Worm (Caenorhabditis elegans) whole organism, L2 larva: ENCODE measurements around the gene hmg-12.

Experiments
- F13H6.1 ChIP-seq: sonication (generic microtip); optimal IDR thresholded peaks from 2 replicates; lab custom pipeline; 2016; ENCODE audit warnings: missing genetic modification characterization, missing compliant biosample characterization
- R02D3.7 ChIP-seq: fragments of 150-350 bp; optimal IDR thresholded peaks from 2 replicates; lab custom pipeline; 2014; ENCODE audit warnings: missing biosample characterization, missing genetic modification characterization
- alr-1 ChIP-seq: fragments of 150-350 bp; optimal IDR thresholded peaks from 2 replicates; lab custom pipeline; 2014; ENCODE audit warnings: missing biosample characterization, missing genetic modification characterization
- aly-2 ChIP-seq: fragments of 150-350 bp; optimal IDR thresholded peaks from 2 replicates; lab custom pipeline; 2014; ENCODE audit warnings: missing biosample characterization, missing genetic modification characterization
- ama-1 ChIP-seq: fragments of 150-350 bp; optimal IDR thresholded peaks from 2 replicates; lab custom pipeline; 2018; ENCODE audit warnings: inconsistent platforms
- blmp-1 ChIP-seq: sonication (generic microtip); optimal IDR thresholded peaks from 2 replicates; lab custom pipeline; 2017; ENCODE audit warnings: missing genetic modification characterization, mild to moderate bottlenecking, missing compliant biosample characterization, antibody characterized with exemption, moderate library complexity; ENCODE audit not compliant: insufficient read depth
- ceh-16 ChIP-seq: fragments of 150-350 bp; optimal IDR thresholded peaks from 2 replicates; lab custom pipeline; 2014; ENCODE audit warnings: missing biosample characterization, missing genetic modification characterization
- crh-2 ChIP-seq: sonication (generic microtip); optimal IDR thresholded peaks from 2 replicates; lab custom pipeline; 2017; ENCODE audit warnings: missing biosample characterization, missing genetic modification characterization
- dmd-4 ChIP-seq: sonication (generic microtip); optimal IDR thresholded peaks from 2 replicates; lab custom pipeline; 2017; ENCODE audit warnings: missing biosample characterization, missing genetic modification characterization
- egl-27 ChIP-seq: sonication (generic microtip); optimal IDR thresholded peaks from 3 replicates; lab custom pipeline; 2017; ENCODE audit warnings: missing biosample characterization, missing genetic modification reagents, missing genetic modification characterization
- elt-3 ChIP-seq: sonication (generic microtip); optimal IDR thresholded peaks from 2 replicates; lab custom pipeline; 2017; ENCODE audit warnings: missing biosample characterization, missing genetic modification characterization
- fos-1 ChIP-seq: fragments of 150-350 bp; optimal IDR thresholded peaks from 2 replicates; lab custom pipeline; 2014; ENCODE audit warnings: missing biosample characterization, missing genetic modification characterization
- lin-13 ChIP-seq: fragments of 150-350 bp; optimal IDR thresholded peaks from 2 replicates; lab custom pipeline; 2014; ENCODE audit warnings: missing biosample characterization, missing genetic modification reagents, missing genetic modification characterization
- lin-39 ChIP-seq: fragments of 150-350 bp; optimal IDR thresholded peaks from 2 replicates; lab custom pipeline; 2014; ENCODE audit warnings: missing biosample characterization, missing genetic modification reagents, missing genetic modification characterization
- mdl-1 ChIP-seq, 2 experiments: fragments of 150-350 bp in 1 of 2; sonication (generic microtip) in 1 of 2; optimal IDR thresholded peaks; 2 replicates each; lab custom pipeline; 2017; ENCODE audit warnings: missing biosample characterization in 2 of 2, missing genetic modification characterization in 2 of 2
- nhr-10 ChIP-seq: sonication (generic microtip); optimal IDR thresholded peaks from 2 replicates; lab custom pipeline; 2017; ENCODE audit warnings: missing biosample characterization, missing genetic modification characterization
- nhr-12 ChIP-seq: fragments of 150-350 bp; optimal IDR thresholded peaks from 2 replicates; lab custom pipeline; 2014; ENCODE audit warnings: missing biosample characterization, missing genetic modification characterization
- nhr-129 ChIP-seq: fragments of 150-350 bp; optimal IDR thresholded peaks from 2 replicates; lab custom pipeline; 2014; ENCODE audit warnings: missing biosample characterization, missing genetic modification characterization
- nhr-21 ChIP-seq: fragments of 150-350 bp; optimal IDR thresholded peaks from 2 replicates; lab custom pipeline; 2014; ENCODE audit warnings: missing biosample characterization, missing genetic modification characterization
- nhr-23 ChIP-seq: fragments of 150-350 bp; optimal IDR thresholded peaks from 2 replicates; lab custom pipeline; 2014; ENCODE audit warnings: missing biosample characterization, missing genetic modification reagents, missing genetic modification characterization
- nhr-237 ChIP-seq: fragments of 150-350 bp; optimal IDR thresholded peaks from 2 replicates; lab custom pipeline; 2014; ENCODE audit warnings: missing biosample characterization, missing genetic modification characterization
- nhr-25 ChIP-seq: fragments of 150-350 bp; sonication (generic microtip); optimal IDR thresholded peaks from 3 replicates; lab custom pipeline; 2014; ENCODE audit warnings: missing biosample characterization, missing genetic modification characterization
- nhr-77 ChIP-seq: fragments of 150-350 bp; optimal IDR thresholded peaks from 2 replicates; lab custom pipeline; 2014; ENCODE audit warnings: missing biosample characterization, missing genetic modification characterization
- peb-1 ChIP-seq: fragments of 150-350 bp; optimal IDR thresholded peaks from 2 replicates; lab custom pipeline; 2014; ENCODE audit warnings: missing biosample characterization, missing genetic modification characterization
- sem-4 ChIP-seq: fragments of 150-350 bp; optimal IDR thresholded peaks from 2 replicates; lab custom pipeline; 2014; ENCODE audit warnings: missing biosample characterization, missing genetic modification reagents, missing genetic modification characterization
- skn-1 ChIP-seq: sonication (generic microtip); optimal IDR thresholded peaks from 2 replicates; lab custom pipeline; 2017; ENCODE audit warnings: missing biosample characterization, missing genetic modification characterization
- sma-3 ChIP-seq: sonication (generic microtip); optimal IDR thresholded peaks from 2 replicates; lab custom pipeline; 2016; ENCODE audit warnings: missing genetic modification reagents, missing genetic modification characterization, missing compliant biosample characterization
- snpc-4 ChIP-seq: fragments of 150-350 bp; optimal IDR thresholded peaks from 2 replicates; lab custom pipeline; 2014; ENCODE audit warnings: missing biosample characterization, missing genetic modification characterization
- unc-39 ChIP-seq: fragments of 150-350 bp; optimal IDR thresholded peaks from 2 replicates; lab custom pipeline; 2014; ENCODE audit warnings: missing biosample characterization, missing genetic modification characterization
- unc-62 ChIP-seq: fragments of 150-350 bp; optimal IDR thresholded peaks from 2 replicates; lab custom pipeline; 2014; ENCODE audit warnings: missing biosample characterization, missing genetic modification reagents, missing genetic modification characterization
- ztf-4 ChIP-seq: fragments of 150-350 bp; optimal IDR thresholded peaks from 2 replicates; lab custom pipeline; 2014; ENCODE audit warnings: missing biosample characterization, missing genetic modification characterization

Gene hmg-12

DNA sequence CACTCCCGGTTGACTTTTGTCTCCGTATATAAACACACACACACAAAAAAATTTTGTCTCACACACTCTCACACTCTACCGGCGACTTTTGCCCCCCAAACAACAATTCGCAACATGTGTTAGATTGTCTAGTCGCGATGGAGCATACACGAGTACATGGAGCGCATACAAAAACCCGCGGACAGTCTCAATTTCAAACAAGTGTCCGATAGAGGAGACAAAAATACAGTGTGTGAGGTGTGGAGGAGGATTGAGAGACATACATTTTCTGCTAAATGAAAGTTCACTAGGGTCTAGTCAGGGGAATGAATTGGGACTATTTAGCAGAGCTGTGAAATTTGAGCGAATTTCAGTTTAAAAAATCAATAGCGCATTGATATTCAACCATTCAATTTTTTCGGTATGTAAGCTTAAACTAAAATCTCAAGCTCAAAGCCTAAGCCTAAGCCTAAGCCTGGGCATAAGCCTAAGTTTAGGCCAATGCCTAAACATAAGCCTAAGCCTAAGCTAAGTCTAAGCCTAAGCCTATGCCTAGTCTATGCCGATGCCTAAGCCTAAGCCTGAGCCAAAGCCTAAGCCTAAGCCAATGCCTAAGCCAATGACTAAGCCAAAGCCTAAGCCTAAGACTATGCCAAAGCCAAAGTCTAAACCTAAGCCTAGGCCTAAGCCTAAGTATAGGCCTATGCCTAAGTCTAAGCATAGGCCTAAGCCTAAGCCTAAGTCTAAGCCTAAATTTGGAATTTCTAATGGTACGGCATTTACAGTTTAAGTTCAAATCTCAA lies 6.6 kb downstream of the hmg-12 start:
- TF ChIP-seq lin-39 (tag; lab: Kevin White, UChicago), result no peak
- TF ChIP-seq elt-3 (tag; lab: Kevin White, UChicago), result no peak
- TF ChIP-seq nhr-12 (tag; lab: Kevin White, UChicago), result no peak
- TF ChIP-seq crh-2, result no peak
- TF ChIP-seq peb-1, result no peak
- TF ChIP-seq egl-27 (tag; lab: Kevin White, UChicago), result no peak
- TF ChIP-seq snpc-4 (tag; lab: Kevin White, UChicago), result no peak
- no peak for TF ChIP-seq nhr-237 (tag; lab: Kevin White, UChicago)
- no peak for TF ChIP-seq nhr-129 (tag; lab: Kevin White, UChicago)
- TF ChIP-seq dmd-4 (tag; lab: Kevin White, UChicago), result no peak
- TF ChIP-seq skn-1, result no peak
- TF ChIP-seq unc-39 (tag; lab: Kevin White, UChicago), result no peak
- no peak for TF ChIP-seq fos-1
- TF ChIP-seq nhr-77, result no peak
- no peak for TF ChIP-seq mdl-1 (tag; optimal IDR thresholded peaks at IDR 0.05; lab: Kevin White, UChicago)

DNA sequence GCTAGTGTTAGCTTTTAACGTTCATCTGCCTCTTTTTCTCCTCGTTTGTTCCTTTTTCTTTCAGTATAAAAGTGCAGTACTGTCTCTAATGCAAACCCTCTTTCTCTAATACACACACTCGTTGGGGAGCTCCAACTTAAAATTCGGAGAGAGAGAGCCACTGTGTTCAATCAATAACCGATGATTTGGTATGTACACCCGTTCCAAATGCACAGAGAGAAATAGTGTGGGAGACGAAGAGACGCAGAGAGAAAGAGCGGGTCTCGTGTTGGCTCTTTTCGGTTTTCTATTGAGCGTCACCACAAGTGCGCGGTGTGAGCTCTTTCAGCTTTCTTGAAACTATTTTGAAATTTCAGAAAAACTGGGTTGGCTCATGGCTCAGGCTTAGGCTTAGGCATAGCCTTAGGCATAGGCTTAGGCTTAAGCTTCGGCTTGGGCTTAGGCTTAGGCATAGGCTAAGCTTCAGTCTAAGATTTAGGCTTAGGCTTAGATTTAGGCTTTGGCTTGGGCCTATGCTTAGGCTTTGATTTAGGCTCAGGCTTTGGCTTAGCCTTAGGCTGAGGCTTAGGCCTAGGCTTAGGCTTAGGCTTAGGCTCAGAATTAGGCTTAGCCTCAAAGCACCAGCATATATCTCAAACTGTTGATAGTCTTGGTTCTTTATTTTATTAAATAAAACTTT lies 7.4 kb downstream of the hmg-12 start:
- TF ChIP-seq nhr-77, result no peak

DNA sequence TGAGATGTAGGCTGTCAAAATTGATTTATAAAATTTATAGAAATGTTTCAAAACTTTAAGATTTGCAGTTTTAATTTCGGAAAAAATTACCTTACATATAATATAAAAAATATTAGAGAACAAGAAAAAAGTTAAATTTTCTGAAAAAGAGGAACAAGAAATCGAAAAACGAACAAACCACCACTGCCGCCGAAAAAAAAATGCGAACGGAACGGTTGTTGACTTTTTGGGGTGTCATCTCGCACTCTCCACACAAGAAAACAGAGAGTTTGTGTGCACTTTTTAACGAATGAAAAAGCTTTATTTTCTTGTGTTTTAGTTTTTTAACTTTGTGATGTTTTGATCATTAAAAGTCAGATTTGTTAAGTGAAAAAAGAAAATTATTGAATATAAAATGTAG lies 8.9 kb downstream of the hmg-12 start:
- TF ChIP-seq nhr-10 (tag; lab: Kevin White, UChicago), result no peak
- no peak for TF ChIP-seq egl-27 (tag; lab: Kevin White, UChicago)
- TF ChIP-seq mdl-1 (tag; optimal IDR thresholded peaks at IDR 0.05; lab: Kevin White, UChicago), result no peak
- TF ChIP-seq crh-2, result no peak
- TF ChIP-seq ztf-4, result no peak
- no peak for TF ChIP-seq nhr-77
- TF ChIP-seq aly-2 (tag; lab: Kevin White, UChicago), result no peak
- TF ChIP-seq alr-1 (tag; lab: Kevin White, UChicago), result no peak
- no peak for TF ChIP-seq lin-13
- TF ChIP-seq R02D3.7 (tag; lab: Kevin White, UChicago), result no peak
- no peak for TF ChIP-seq ceh-16 (tag; lab: Kevin White, UChicago)
- TF ChIP-seq unc-62 (GFP tag; lab: Kevin White, UChicago), result no peak
- no peak for TF ChIP-seq dmd-4 (tag; lab: Kevin White, UChicago)
- TF ChIP-seq, all 48 proteins: peak for 0

DNA sequence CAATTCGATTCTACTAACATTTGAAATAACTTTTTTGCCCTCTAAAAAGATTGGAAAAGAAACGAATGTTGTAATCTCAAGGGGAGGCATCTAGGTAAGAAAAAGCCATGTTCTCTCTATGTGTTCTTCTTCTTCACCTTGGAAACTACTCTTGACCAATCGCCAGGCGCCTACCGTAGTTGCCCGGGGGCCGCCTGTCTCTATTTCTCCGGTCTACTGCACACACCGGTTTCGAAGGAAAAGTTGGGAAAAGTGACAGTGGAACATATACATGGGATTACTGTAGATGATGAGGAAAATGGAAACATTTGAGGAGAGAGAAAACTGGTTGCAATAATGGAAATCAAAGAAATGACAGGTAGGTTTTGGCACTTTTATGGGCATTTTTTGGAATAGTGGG lies 10.2 kb downstream of the hmg-12 start:
- no peak for TF ChIP-seq sma-3 (GFP tag; lab: Kevin White, UChicago)
- TF ChIP-seq ama-1 (lab: Kevin White, UChicago), result no peak
- TF ChIP-seq skn-1, result no peak
- no peak for TF ChIP-seq lin-39 (tag; lab: Kevin White, UChicago)
- TF ChIP-seq F13H6.1, result no peak
- TF ChIP-seq nhr-129 (tag; lab: Kevin White, UChicago), result no peak
- no peak for TF ChIP-seq snpc-4 (tag; lab: Kevin White, UChicago)
- TF ChIP-seq ztf-4, result no peak
- TF ChIP-seq nhr-12 (tag; lab: Kevin White, UChicago), result no peak
- no peak for TF ChIP-seq blmp-1 (tag; lab: Kevin White, UChicago)
- TF ChIP-seq nhr-21 (tag; lab: Kevin White, UChicago), result no peak
- no peak for TF ChIP-seq nhr-25 (tag; lab: Kevin White, UChicago)
- TF ChIP-seq nhr-10 (tag; lab: Kevin White, UChicago), result no peak
- TF ChIP-seq, all 48 proteins: peak for 0

DNA sequence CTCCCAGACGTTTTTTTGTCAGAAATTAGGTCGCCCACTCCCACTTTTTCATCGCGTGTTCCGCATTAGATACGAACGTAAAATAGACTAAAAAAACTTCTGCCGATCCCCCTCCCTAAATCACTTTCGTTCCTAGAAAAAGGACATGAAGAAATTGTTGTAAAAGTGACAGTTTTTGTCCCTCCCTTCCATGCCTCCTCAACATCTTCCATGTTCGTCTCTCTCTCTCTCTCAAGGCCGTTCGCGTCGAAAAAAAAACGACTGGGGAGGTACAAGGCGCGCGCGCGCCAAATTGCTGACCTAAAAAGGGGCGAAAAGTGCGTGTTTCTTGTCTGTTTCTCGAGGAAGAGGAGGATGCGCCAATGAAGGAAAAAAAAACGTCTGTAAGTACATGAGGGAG lies 12.4 kb downstream of the hmg-12 start:
- no peak for TF ChIP-seq F13H6.1
- peak; percentile 77 for TF ChIP-seq blmp-1 (tag; lab: Kevin White, UChicago)
- peak; percentile 64 for TF ChIP-seq sem-4

DNA sequence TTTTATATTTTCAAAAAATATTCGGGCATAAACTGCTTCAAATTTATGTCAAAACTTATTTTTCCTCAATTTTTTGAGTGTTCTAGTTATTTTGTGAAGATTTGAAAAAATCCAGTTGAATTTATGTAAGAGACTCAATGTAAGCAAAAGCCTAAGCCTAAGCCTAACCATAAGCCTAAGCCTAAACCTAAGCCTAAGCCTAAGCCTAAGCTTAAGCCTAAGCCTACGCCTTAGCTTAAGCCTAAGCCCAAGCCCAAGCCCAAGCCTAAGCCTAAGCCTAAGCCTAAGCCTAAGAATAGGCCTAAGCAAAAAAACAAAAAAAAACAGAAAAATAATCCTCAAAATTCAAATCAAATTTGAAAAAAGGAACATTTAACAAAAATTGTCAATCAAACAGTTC lies 13.8 kb downstream of the hmg-12 start:
- TF ChIP-seq unc-62 (GFP tag; lab: Kevin White, UChicago) (no peak), nhr-23 (tag; lab: Kevin White, UChicago) (no peak)
